Worm (Caenorhabditis elegans): ENCODE data around the gene Y57G7A.1.

DNA sequence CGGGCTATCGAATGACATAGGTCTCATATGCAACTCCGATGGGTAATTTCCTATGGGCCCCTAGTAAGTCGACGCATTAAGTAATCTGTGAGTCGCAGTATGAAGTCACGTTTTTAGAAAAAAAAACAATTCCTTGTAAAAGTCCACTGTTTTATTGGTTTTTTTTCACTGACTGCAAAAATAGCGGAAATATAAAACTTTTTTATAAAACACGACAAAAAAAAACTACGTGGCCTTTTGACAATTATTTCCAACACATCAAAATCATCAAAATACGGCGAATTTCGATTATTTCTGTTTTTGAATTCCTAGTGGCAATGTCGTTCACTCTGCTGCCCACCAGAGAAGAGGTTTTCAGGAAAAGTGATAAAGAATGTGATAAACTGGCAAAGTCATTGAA is 39.6 kb upstream of the Y57G7A.1 start, which contains the start of gene clpr-2:
- no peak for TF ChIP-seq pha-4 (tag; optimal IDR thresholded peaks at IDR 0.05)
- TF ChIP-seq lin-13 (tag; optimal IDR thresholded peaks at IDR 0.05), result no peak
- TF ChIP-seq elt-1 (tag; optimal IDR thresholded peaks at IDR 0.05; ENCODE audit: borderline replicate concordance, insufficient read depth), result no peak
- TF ChIP-seq sem-2 (GFP tag; optimal IDR thresholded peaks at IDR 0.05), result no peak
- no peak for TF ChIP-seq nhr-237 (tag; optimal IDR thresholded peaks at IDR 0.05)
- TF ChIP-seq mep-1 (tag; optimal IDR thresholded peaks at IDR 0.05), result no peak
- no peak for TF ChIP-seq nhr-12 (tag; optimal IDR thresholded peaks at IDR 0.05)
- TF ChIP-seq elt-3 (tag; optimal IDR thresholded peaks at IDR 0.05), result no peak
- no peak for TF ChIP-seq drap-1 (GFP tag; optimal IDR thresholded peaks at IDR 0.05)
